Worm (Caenorhabditis elegans) whole organism, midembryonic: ENCODE data around the gene C03A7.13.

Experiments used
- T22C8.4 ChIP-seq: fragments of 200-800 bp; sonication (Bioruptor generic); IDR thresholded peaks from 2 replicates; pipeline ENCODE4 v1.3.6; 2022; ENCODE audit warnings: missing genetic modification characterization, missing compliant biosample characterization
- cog-1 ChIP-seq: sonication (generic microtip); optimal IDR thresholded peaks from 2 replicates; lab custom pipeline; 2016; ENCODE audit warnings: missing genetic modification characterization, missing compliant biosample characterization
- flt-1 ChIP-seq: fragments of 200-800 bp; sonication (Bioruptor generic); IDR thresholded peaks from 2 replicates; pipeline ENCODE4 v1.3.6; 2022; ENCODE audit warnings: missing genetic modification characterization, missing compliant biosample characterization
- ref-1 ChIP-seq: fragments of 200-800 bp; sonication (Bioruptor generic); conservative IDR thresholded peaks from 2 replicates; pipeline ENCODE4 v1.3.6; 2022; ENCODE audit warnings: missing genetic modification reagents, missing genetic modification characterization, missing compliant biosample characterization
- tab-1 ChIP-seq: fragments of 200-800 bp; sonication (Bioruptor generic); IDR thresholded peaks from 2 replicates; pipeline ENCODE4 v1.3.6; 2022; ENCODE audit warnings: missing genetic modification characterization, missing compliant biosample characterization
- ztf-23 ChIP-seq: fragments of 200-800 bp; sonication (Bioruptor generic); IDR thresholded peaks from 2 replicates; pipeline ENCODE4 v1.3.6; 2022; ENCODE audit warnings: missing genetic modification reagents, missing genetic modification characterization, missing compliant biosample characterization
- ztf-29 ChIP-seq: fragments of 200-800 bp; sonication (Bioruptor generic); IDR thresholded peaks from 2 replicates; pipeline ENCODE4 v1.3.6; 2022; ENCODE audit warnings: missing genetic modification reagents, missing genetic modification characterization, missing compliant biosample characterization

DNA sequence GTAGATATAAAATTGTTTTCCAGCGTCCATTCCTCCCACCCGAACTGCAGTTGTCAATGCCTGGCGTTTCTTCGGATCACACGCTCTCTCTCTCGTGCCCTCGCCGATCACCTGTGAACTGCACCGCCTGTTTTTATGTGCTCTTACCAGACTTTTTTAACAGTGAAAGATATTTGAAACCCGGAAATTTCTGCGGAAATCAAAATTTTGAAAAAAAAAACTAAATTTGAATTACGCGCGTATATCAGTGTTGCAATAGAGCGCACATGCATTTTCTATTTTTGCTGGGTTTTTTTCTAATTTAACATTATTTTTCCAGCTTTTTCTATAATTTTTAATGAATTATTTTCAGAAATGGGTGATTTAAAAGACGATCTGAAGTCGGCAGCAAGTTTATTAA is 11.8 kb upstream of the C03A7.13 start, which contains the start of gene ttc-37:
- TF ChIP-seq flt-1 (GFP tag; lab: Robert Waterston, UW) (no peak), T22C8.4 (GFP tag; lab: Robert Waterston, UW) (no peak), cog-1 (tag; lab: Kevin White, UChicago) (no peak), tab-1 (GFP tag; lab: Robert Waterston, UW) (no peak), ztf-23 (no peak), ref-1 (no peak), ztf-29 (GFP tag; lab: Robert Waterston, UW) (no peak)
